Fruit fly (Drosophila melanogaster) S2 (cell line): ENCODE data around the gene Naprt.

Experiments used
- CG8478 ChIP-seq: fragments of >200 bp; optimal IDR thresholded peaks from 2 replicates; lab custom pipeline; 2018
- CTCF ChIP-seq, 2 experiments: fragments of >200 bp; optimal IDR thresholded peaks; 2 replicates each; lab custom pipeline; 2018

DNA sequence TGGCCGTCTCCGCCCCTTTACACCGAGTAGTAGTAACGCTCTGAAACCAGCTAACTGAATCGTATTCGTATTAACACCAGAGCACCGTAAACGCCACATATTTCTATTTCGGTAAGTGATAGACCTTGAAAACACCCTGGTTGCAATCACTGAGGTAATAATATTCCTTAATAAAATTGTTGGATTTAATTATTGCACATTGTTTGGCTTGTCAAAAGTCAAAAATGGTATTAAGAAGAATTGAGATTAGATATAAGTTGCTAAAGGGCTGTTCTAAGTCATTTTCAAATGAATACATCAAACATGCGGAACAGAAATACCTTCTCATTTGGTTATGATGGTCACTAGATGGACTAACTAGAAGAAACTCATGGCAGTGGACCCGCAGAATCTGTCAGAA lies 20.9 kb upstream of the Naprt start:
- TF ChIP-seq CG8478 (lab: Kevin White, UChicago) (no peak), CTCF (optimal IDR thresholded peaks at IDR 0.05; lab: Kevin White, UChicago) (no peak)
